Worm (Caenorhabditis elegans): ENCODE data around the gene F37A4.3.

Gene F37A4.3

ce11 chrIII:6742597-6742996 is 24.2 kb downstream of the F37A4.3 start:
- TF ChIP-seq K09A11.1 (tag; optimal IDR thresholded peaks at IDR 0.05; ENCODE audit: insufficient read depth) (no peak), ceh-18 (tag; optimal IDR thresholded peaks at IDR 0.05) (peak; percentile 57), pha-2 (tag; optimal IDR thresholded peaks at IDR 0.05) (no peak), rnt-1 (tag; optimal IDR thresholded peaks at IDR 0.05) (no peak), unc-3 (GFP tag; conservative IDR thresholded peaks at IDR 0.05) (no peak), unc-3 (tag; optimal IDR thresholded peaks at IDR 0.05) (no peak), unc-55 (GFP tag; optimal IDR thresholded peaks at IDR 0.05) (peak; percentile 64), nfya-1 (tag; optimal IDR thresholded peaks at IDR 0.05) (no peak), ama-1 (optimal IDR thresholded peaks at IDR 0.05) (no peak), ceh-14 (tag; optimal IDR thresholded peaks at IDR 0.05) (no peak)

ce11 chrIII:6746008-6746407 is 27.6 kb downstream of the F37A4.3 start, which contains the start of gene dig-1:
Gene dig-1, plus strand, starts transcription at chrIII:6746308.
- TF ChIP-seq mec-3 (tag; optimal IDR thresholded peaks at IDR 0.05; ENCODE audit: borderline replicate concordance) (no peak), lin-11 (tag; optimal IDR thresholded peaks at IDR 0.05) (no peak), rnt-1 (tag; optimal IDR thresholded peaks at IDR 0.05) (no peak), sdc-2 (tag; optimal IDR thresholded peaks at IDR 0.05) (no peak), ceh-24 (tag; optimal IDR thresholded peaks at IDR 0.05) (no peak), ceh-19 (GFP tag; optimal IDR thresholded peaks at IDR 0.05) (no peak), pha-4 (tag; optimal IDR thresholded peaks at IDR 0.05) (no peak), ceh-18 (tag; optimal IDR thresholded peaks at IDR 0.05) (no peak), C38D4.7 (GFP tag; optimal IDR thresholded peaks at IDR 0.05) (no peak), Y22D7AL.16 (tag; optimal IDR thresholded peaks at IDR 0.05) (no peak), ceh-14 (tag; optimal IDR thresholded peaks at IDR 0.05) (no peak), ztf-16 (tag; optimal IDR thresholded peaks at IDR 0.05) (no peak), madf-2 (tag; optimal IDR thresholded peaks at IDR 0.05) (no peak), ama-1 (optimal IDR thresholded peaks at IDR 0.05) (no peak), eyg-1 (tag; optimal IDR thresholded peaks at IDR 0.05) (no peak), F13H6.1 (tag; optimal IDR thresholded peaks at IDR 0.05) (no peak), pros-1 (tag; optimal IDR thresholded peaks at IDR 0.05) (no peak), ceh-2 (tag; optimal IDR thresholded peaks at IDR 0.05) (no peak), ref-2 (tag; optimal IDR thresholded peaks at IDR 0.05) (no peak), hlh-15 (tag; optimal IDR thresholded peaks at IDR 0.05) (no peak)

- no peak for TF ChIP-seq hlh-6 (tag; optimal IDR thresholded peaks at IDR 0.05)
- TF ChIP-seq madf-2 (tag; optimal IDR thresholded peaks at IDR 0.05): no peak
- no peak for TF ChIP-seq eyg-1 (tag; optimal IDR thresholded peaks at IDR 0.05)
- TF ChIP-seq ahr-1 (tag; optimal IDR thresholded peaks at IDR 0.05): no peak
- TF ChIP-seq ama-1 (optimal IDR thresholded peaks at IDR 0.05): no peak
- no peak for TF ChIP-seq lim-6 (tag; optimal IDR thresholded peaks at IDR 0.05)
- TF ChIP-seq ceh-31 (tag; optimal IDR thresholded peaks at IDR 0.05): no peak
- TF ChIP-seq ceh-9 (tag; optimal IDR thresholded peaks at IDR 0.05): no peak
- TF ChIP-seq ceh-2 (tag; optimal IDR thresholded peaks at IDR 0.05): no peak
- TF ChIP-seq che-1 (tag; optimal IDR thresholded peaks at IDR 0.05): no peak
- TF ChIP-seq unc-55 (GFP tag; optimal IDR thresholded peaks at IDR 0.05): no peak
- no peak for TF ChIP-seq unc-3 (GFP tag; conservative IDR thresholded peaks at IDR 0.05)
- no peak for TF ChIP-seq unc-3 (tag; optimal IDR thresholded peaks at IDR 0.05)
- TF ChIP-seq pax-1 (tag; optimal IDR thresholded peaks at IDR 0.05): no peak
- TF ChIP-seq ets-4 (tag; optimal IDR thresholded peaks at IDR 0.05): no peak
Observed at ce11 chrIII:6746668-6747067, 28.3 kb downstream of the F37A4.3 start.

ce11 chrIII:6752612-6753011 is 34.2 kb downstream of the F37A4.3 start:
- TF ChIP-seq unc-55 (GFP tag; optimal IDR thresholded peaks at IDR 0.05) (no peak), pros-1 (tag; optimal IDR thresholded peaks at IDR 0.05) (no peak), ceh-24 (tag; optimal IDR thresholded peaks at IDR 0.05) (no peak)

- TF ChIP-seq nfya-1 (tag; optimal IDR thresholded peaks at IDR 0.05): no peak
- TF ChIP-seq npax-4 (tag; optimal IDR thresholded peaks at IDR 0.05): no peak
- TF ChIP-seq ceh-48 (tag; optimal IDR thresholded peaks at IDR 0.05): no peak
- TF ChIP-seq fax-1 (tag; optimal IDR thresholded peaks at IDR 0.05): no peak
- TF ChIP-seq C38D4.7 (GFP tag; optimal IDR thresholded peaks at IDR 0.05): no peak
- no peak for TF ChIP-seq fkh-6 (tag; optimal IDR thresholded peaks at IDR 0.05)
- TF ChIP-seq sdc-2 (tag; optimal IDR thresholded peaks at IDR 0.05): no peak
- TF ChIP-seq ceh-31 (tag; optimal IDR thresholded peaks at IDR 0.05): no peak
- no peak for TF ChIP-seq odd-2 (tag; optimal IDR thresholded peaks at IDR 0.05)
- TF ChIP-seq elt-4 (tag; optimal IDR thresholded peaks at IDR 0.05): no peak
- TF ChIP-seq dve-1 (tag; optimal IDR thresholded peaks at IDR 0.05): no peak
- TF ChIP-seq ama-1 (optimal IDR thresholded peaks at IDR 0.05): no peak
- no peak for TF ChIP-seq Y22D7AL.16 (tag; optimal IDR thresholded peaks at IDR 0.05)
Observed at ce11 chrIII:6756769-6757168, 38.4 kb downstream of the F37A4.3 start.

Measured in whole organism, late embryonic.